Fruit fly (Drosophila melanogaster) whole organism, prepupa: ENCODE results near the gene SoxN.

Experiments
- Blimp-1 ChIP-seq: fragments of 200-800 bp; sonication (Bioruptor generic); optimal IDR thresholded peaks from 3 replicates; lab custom pipeline; 2017; ENCODE audit warnings: missing biosample characterization, missing genetic modification characterization, mild to moderate bottlenecking, moderate library complexity, missing genetic modification reagents
- CG10631 ChIP-seq: fragments of 200-800 bp; sonication (Bioruptor generic); optimal IDR thresholded peaks from 2 replicates; lab custom pipeline; 2016; ENCODE audit warnings: missing biosample characterization, missing genetic modification characterization
- CG10669 ChIP-seq: fragments of 200-800 bp; sonication (Bioruptor generic); optimal IDR thresholded peaks from 3 replicates; lab custom pipeline; 2018; ENCODE audit warnings: missing biosample characterization, mild to moderate bottlenecking, missing genetic modification characterization, moderate library complexity
- CG11294 ChIP-seq: fragments of 200-800 bp; sonication (Bioruptor generic); IDR thresholded peaks from 2 replicates; pipeline ENCODE4 v1.3.6; 2022; ENCODE audit warnings: missing biosample characterization, missing genetic modification characterization
- CG11902 ChIP-seq: fragments of 200-800 bp; sonication (Bioruptor generic); optimal IDR thresholded peaks from 3 replicates; lab custom pipeline; 2016; ENCODE audit warnings: missing biosample characterization, missing genetic modification characterization
- CG1621 ChIP-seq: fragments of 200-800 bp; sonication (Bioruptor generic); optimal IDR thresholded peaks from 3 replicates; lab custom pipeline; 2018; ENCODE audit warnings: missing biosample characterization, mild to moderate bottlenecking, missing genetic modification characterization
- CG16779 ChIP-seq: fragments of 200-800 bp; sonication (Bioruptor generic); optimal IDR thresholded peaks from 3 replicates; lab custom pipeline; 2017; ENCODE audit warnings: missing biosample characterization, mild to moderate bottlenecking, missing genetic modification characterization
- CG3032 ChIP-seq: fragments of 200-800 bp; optimal IDR thresholded peaks from 2 replicates; lab custom pipeline; 2019; ENCODE audit warnings: missing biosample characterization, mild to moderate bottlenecking, missing genetic modification characterization, moderate library complexity
- CG31627 ChIP-seq: fragments of 200-800 bp; sonication (Bioruptor generic); optimal IDR thresholded peaks from 3 replicates; lab custom pipeline; 2016; ENCODE audit warnings: missing biosample characterization, missing genetic modification characterization
- CG32006 ChIP-seq: fragments of 200-800 bp; sonication (Bioruptor generic); optimal IDR thresholded peaks from 3 replicates; lab custom pipeline; 2017; ENCODE audit warnings: missing biosample characterization, mild to moderate bottlenecking, missing genetic modification characterization
- CG34406 ChIP-seq: fragments of 200-800 bp; sonication (Bioruptor generic); optimal IDR thresholded peaks from 3 replicates; lab custom pipeline; 2016; ENCODE audit warnings: missing biosample characterization, missing genetic modification characterization
- CG4318 ChIP-seq: fragments of 200-800 bp; sonication (Bioruptor generic); optimal IDR thresholded peaks from 3 replicates; lab custom pipeline; 2017; ENCODE audit warnings: missing biosample characterization, mild to moderate bottlenecking, missing genetic modification characterization
- CG6163 ChIP-seq: fragments of 200-800 bp; sonication (Bioruptor generic); IDR thresholded peaks from 3 replicates; pipeline ENCODE4 v1.3.6; 2022; ENCODE audit warnings: missing biosample characterization, missing genetic modification characterization
- CG6276 ChIP-seq: fragments of 200-800 bp; sonication (Bioruptor generic); optimal IDR thresholded peaks from 2 replicates; lab custom pipeline; 2017; ENCODE audit warnings: missing biosample characterization, mild to moderate bottlenecking, missing genetic modification characterization
- CG6792 ChIP-seq: fragments of 200-800 bp; sonication (Bioruptor generic); optimal IDR thresholded peaks from 3 replicates; lab custom pipeline; 2016; ENCODE audit warnings: missing biosample characterization, missing genetic modification characterization
- CG6854 ChIP-seq: fragments of 200-800 bp; sonication (Bioruptor generic); optimal IDR thresholded peaks from 2 replicates; lab custom pipeline; 2017; ENCODE audit warnings: missing biosample characterization, mild to moderate bottlenecking, missing genetic modification characterization
- CG7368 ChIP-seq: fragments of 200-800 bp; sonication (Bioruptor generic); optimal IDR thresholded peaks from 3 replicates; lab custom pipeline; 2016; ENCODE audit warnings: missing biosample characterization, missing genetic modification characterization
- CG8119 ChIP-seq: fragments of 200-800 bp; sonication (Bioruptor generic); IDR thresholded peaks from 3 replicates; pipeline ENCODE4 v1.3.6; 2022; ENCODE audit warnings: missing biosample characterization, missing genetic modification characterization
- CG8319 ChIP-seq: fragments of 200-800 bp; sonication (Bioruptor generic); optimal IDR thresholded peaks from 3 replicates; lab custom pipeline; 2016; ENCODE audit warnings: missing biosample characterization, missing genetic modification characterization
- CG8632 ChIP-seq: fragments of 200-800 bp; sonication (Bioruptor generic); optimal IDR thresholded peaks from 3 replicates; lab custom pipeline; 2016; ENCODE audit warnings: missing biosample characterization, missing genetic modification characterization
- CG9139 ChIP-seq: fragments of 200-800 bp; sonication (Bioruptor generic); optimal IDR thresholded peaks from 3 replicates; lab custom pipeline; 2017; ENCODE audit warnings: missing biosample characterization, mild to moderate bottlenecking, missing genetic modification characterization
- Eip75B ChIP-seq: fragments of 200-800 bp; sonication (Bioruptor generic); optimal IDR thresholded peaks from 3 replicates; lab custom pipeline; 2016; ENCODE audit warnings: missing biosample characterization, missing genetic modification characterization
- Eip78C ChIP-seq: fragments of 200-800 bp; sonication (Bioruptor generic); peaks from one replicate; lab custom pipeline; 2016; ENCODE audit warnings: missing biosample characterization, missing genetic modification characterization
- Eip93F ChIP-seq: fragments of 200-800 bp; sonication (Bioruptor generic); optimal IDR thresholded peaks from 2 replicates; lab custom pipeline; 2016; ENCODE audit warnings: missing biosample characterization, mild to moderate bottlenecking, missing genetic modification characterization
- Ets21C ChIP-seq: fragments of 200-800 bp; sonication (Bioruptor generic); optimal IDR thresholded peaks from 3 replicates; lab custom pipeline; 2016; ENCODE audit warnings: missing biosample characterization, missing genetic modification characterization
- Ets96B ChIP-seq: fragments of 200-800 bp; optimal IDR thresholded peaks from 2 replicates; lab custom pipeline; 2019; ENCODE audit warnings: missing biosample characterization, mild to moderate bottlenecking, missing genetic modification characterization, moderate library complexity
- Hr38 ChIP-seq: sonication (Bioruptor generic); optimal IDR thresholded peaks from 2 replicates; lab custom pipeline; 2016; ENCODE audit warnings: missing biosample characterization, missing genetic modification characterization
- Hr39 ChIP-seq: fragments of 200-800 bp; sonication (Bioruptor generic); optimal IDR thresholded peaks from 2 replicates; lab custom pipeline; 2016; ENCODE audit warnings: missing biosample characterization, missing genetic modification characterization
- Hr4 ChIP-seq: fragments of 200-800 bp; sonication (Bioruptor generic); optimal IDR thresholded peaks from 3 replicates; lab custom pipeline; 2016; ENCODE audit warnings: missing biosample characterization, missing genetic modification characterization
- Lpt ChIP-seq: fragments of 200-800 bp; sonication (Bioruptor generic); optimal IDR thresholded peaks from 3 replicates; lab custom pipeline; 2016; ENCODE audit warnings: missing biosample characterization, missing genetic modification characterization
- Met ChIP-seq: fragments of 200-800 bp; sonication (Bioruptor generic); optimal IDR thresholded peaks from 3 replicates; lab custom pipeline; 2016; ENCODE audit warnings: missing biosample characterization, missing genetic modification characterization
- OdsH ChIP-seq: fragments of 200-800 bp; sonication (Bioruptor generic); optimal IDR thresholded peaks from 3 replicates; lab custom pipeline; 2016; ENCODE audit warnings: missing biosample characterization, missing genetic modification characterization
- Smox ChIP-seq: fragments of 200-800 bp; sonication (Bioruptor generic); optimal IDR thresholded peaks from 3 replicates; lab custom pipeline; 2016; ENCODE audit warnings: missing biosample characterization, missing genetic modification characterization
- Sox102F ChIP-seq: fragments of 200-800 bp; sonication (Bioruptor generic); optimal IDR thresholded peaks from 2 replicates; lab custom pipeline; 2016; ENCODE audit warnings: missing biosample characterization, mild to moderate bottlenecking, missing genetic modification characterization
- Sox14 ChIP-seq: fragments of 200-800 bp; sonication (Bioruptor generic); optimal IDR thresholded peaks from 3 replicates; lab custom pipeline; 2016; ENCODE audit warnings: missing biosample characterization, missing genetic modification characterization
- Sox15 ChIP-seq: fragments of 200-800 bp; sonication (Bioruptor generic); optimal IDR thresholded peaks from 3 replicates; lab custom pipeline; 2016; ENCODE audit warnings: missing biosample characterization, missing genetic modification characterization
- achi ChIP-seq: fragments of 200-800 bp; sonication (Bioruptor generic); optimal IDR thresholded peaks from 3 replicates; lab custom pipeline; 2016; ENCODE audit warnings: missing biosample characterization, missing genetic modification characterization
- acj6 ChIP-seq: fragments of 200-800 bp; sonication (Bioruptor generic); optimal IDR thresholded peaks from 3 replicates; lab custom pipeline; 2016; ENCODE audit warnings: missing biosample characterization, missing genetic modification characterization
- cyc ChIP-seq: fragments of 200-800 bp; sonication (Bioruptor generic); optimal IDR thresholded peaks from 3 replicates; lab custom pipeline; 2016; ENCODE audit warnings: missing biosample characterization, missing genetic modification characterization
- dac ChIP-seq: fragments of 200-800 bp; sonication (Bioruptor generic); optimal IDR thresholded peaks from 2 replicates; lab custom pipeline; 2017; ENCODE audit warnings: missing biosample characterization, mild to moderate bottlenecking, missing genetic modification characterization
- dsx ChIP-seq: fragments of 200-800 bp; optimal IDR thresholded peaks from 3 replicates; lab custom pipeline; 2019; ENCODE audit warnings: missing biosample characterization, mild to moderate bottlenecking, missing genetic modification characterization, moderate library complexity; ENCODE audit not compliant: poor library complexity, severe bottlenecking
- eg ChIP-seq: fragments of 200-800 bp; sonication (Bioruptor generic); IDR thresholded peaks from 3 replicates; pipeline ENCODE4 v1.3.6; 2022; ENCODE audit warnings: missing biosample characterization, missing genetic modification characterization
- esn ChIP-seq: fragments of 200-800 bp; sonication (Bioruptor generic); optimal IDR thresholded peaks from 2 replicates; lab custom pipeline; 2016; ENCODE audit warnings: missing biosample characterization, mild to moderate bottlenecking, missing genetic modification characterization, moderate library complexity
- fd59A ChIP-seq: fragments of 200-800 bp; sonication (Bioruptor generic); optimal IDR thresholded peaks from 2 replicates; lab custom pipeline; 2017; ENCODE audit warnings: missing biosample characterization, mild to moderate bottlenecking, missing genetic modification characterization, missing genetic modification reagents
- fd85E ChIP-seq: fragments of 200-800 bp; sonication (Bioruptor generic); optimal IDR thresholded peaks from 3 replicates; lab custom pipeline; 2016; ENCODE audit warnings: missing biosample characterization, missing genetic modification characterization
- fkh ChIP-seq: fragments of 200-800 bp; sonication (Bioruptor generic); optimal IDR thresholded peaks from 3 replicates; lab custom pipeline; 2017; ENCODE audit warnings: missing biosample characterization, mild to moderate bottlenecking, missing genetic modification characterization, moderate library complexity
- lz ChIP-seq: fragments of 200-800 bp; sonication (Bioruptor generic); optimal IDR thresholded peaks from 3 replicates; lab custom pipeline; 2016; ENCODE audit warnings: missing biosample characterization, missing genetic modification characterization
- pdm3 ChIP-seq: fragments of 200-800 bp; sonication (Bioruptor generic); optimal IDR thresholded peaks from 3 replicates; lab custom pipeline; 2016; ENCODE audit warnings: missing biosample characterization, missing genetic modification characterization
- salr ChIP-seq, 2 experiments: fragments of 200-800 bp; sonication (Bioruptor generic); optimal IDR thresholded peaks; 3 replicates each; lab custom pipeline; 2016 to 2018; ENCODE audit warnings: missing biosample characterization in 2 of 2, missing genetic modification characterization in 2 of 2, mild to moderate bottlenecking in 1 of 2
- spab ChIP-seq: fragments of 200-800 bp; sonication (Bioruptor generic); optimal IDR thresholded peaks from 2 replicates; lab custom pipeline; 2017; ENCODE audit warnings: missing biosample characterization, mild to moderate bottlenecking, missing genetic modification characterization, missing genetic modification reagents
- svp ChIP-seq: fragments of 200-800 bp; sonication (Bioruptor generic); peaks from one replicate; lab custom pipeline; 2016; ENCODE audit warnings: missing biosample characterization, missing genetic modification characterization
- topi ChIP-seq: fragments of 200-800 bp; sonication (Bioruptor generic); optimal IDR thresholded peaks from 3 replicates; lab custom pipeline; 2016; ENCODE audit warnings: missing biosample characterization, missing genetic modification characterization
- vri ChIP-seq: fragments of 200-800 bp; sonication (Bioruptor generic); optimal IDR thresholded peaks from 3 replicates; lab custom pipeline; 2016; ENCODE audit warnings: missing biosample characterization, mild to moderate bottlenecking, missing genetic modification characterization

SoxN gene

DNA sequence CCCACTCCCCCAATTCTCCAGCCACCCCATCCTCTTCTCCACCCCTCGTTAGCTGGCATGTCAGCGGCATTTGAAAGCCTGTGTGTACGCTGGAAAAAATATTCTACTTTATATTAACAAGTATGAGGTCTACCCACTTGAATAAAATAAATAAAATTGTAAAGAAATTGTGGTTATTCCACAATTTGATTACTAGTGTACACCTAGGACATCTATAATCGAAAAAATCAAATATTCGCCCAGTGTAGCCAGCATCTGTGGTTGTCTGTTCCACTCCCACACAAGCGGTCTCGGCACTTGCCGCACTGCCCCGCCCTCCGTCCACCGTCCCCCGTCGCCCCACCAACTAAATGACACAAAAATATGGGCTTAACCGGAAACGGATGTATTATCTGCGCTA, 35.3 kb downstream of the SoxN start:
- peak; percentile 78 for TF ChIP-seq Eip78C (GFP tag; lab: Kevin White, UChicago)
- no peak for TF ChIP-seq CG8319
- peak; percentile 31 for TF ChIP-seq spab
- TF ChIP-seq Eip93F (GFP tag; lab: Kevin White, UChicago) = no peak
- peak; percentile 50 for TF ChIP-seq lz
- TF ChIP-seq Sox15 (GFP tag; lab: Kevin White, UChicago) = no peak
- peak; percentile 59 for TF ChIP-seq Hr39
- peak; percentile 63; the same call in 2 of the 3 replicates for TF ChIP-seq CG6163 (GFP tag; lab: Robert Waterston, UW)
- TF ChIP-seq CG32006 = peak; percentile 43
- TF ChIP-seq CG9139 (GFP tag; lab: Kevin White, UChicago) = peak; percentile 13
- TF ChIP-seq CG3032 = peak; percentile 56
- TF ChIP-seq acj6 (GFP tag; lab: Kevin White, UChicago) = peak; percentile 52
- TF ChIP-seq dsx (GFP tag; lab: Kevin White, UChicago) = peak; percentile 19
- TF ChIP-seq fd85E (GFP tag; lab: Kevin White, UChicago) = no peak
- peak; percentile 42 for TF ChIP-seq Smox
- peak; percentile 47 for TF ChIP-seq Ets96B (tag; lab: Kevin White, UChicago)
- TF ChIP-seq topi (GFP tag; lab: Kevin White, UChicago) = peak; percentile 72
- TF ChIP-seq CG11294 (GFP tag; lab: Robert Waterston, UW) = peak; percentile 54
- TF ChIP-seq Hr38 (GFP tag; lab: Kevin White, UChicago) = no peak
- TF ChIP-seq cyc (GFP tag; lab: Kevin White, UChicago) = peak; percentile 72
- TF ChIP-seq Hr4 (GFP tag; lab: Kevin White, UChicago) = peak; percentile 32
- no peak for TF ChIP-seq fkh
- peak; percentile 40 for TF ChIP-seq CG6792
- peak; percentile 58 for TF ChIP-seq CG31627 (GFP tag; lab: Kevin White, UChicago)
- TF ChIP-seq CG10631 = peak; percentile 19
- peak; percentile 13 for TF ChIP-seq CG1621 (tag; lab: Kevin White, UChicago)
- TF ChIP-seq salr (GFP tag; optimal IDR thresholded peaks at IDR 0.05; lab: Kevin White, UChicago) = no peak
- no peak for TF ChIP-seq CG6276 (GFP tag; lab: Kevin White, UChicago)
- TF ChIP-seq Ets21C (GFP tag; lab: Kevin White, UChicago) = peak; percentile 37
- peak; percentile 36 for TF ChIP-seq fd59A (GFP tag; lab: Kevin White, UChicago)
- peak; percentile 38 for TF ChIP-seq Sox102F
- peak; percentile 24 for TF ChIP-seq Blimp-1 (GFP tag; lab: Kevin White, UChicago)
- TF ChIP-seq svp = peak; percentile 76
- TF ChIP-seq CG6854 (GFP tag; lab: Kevin White, UChicago) = no peak
- peak; percentile 46 for TF ChIP-seq achi (GFP tag; lab: Kevin White, UChicago)
- peak; percentile 61; the same call in 1 of the 3 replicates for TF ChIP-seq CG8119 (GFP tag; lab: Robert Waterston, UW)
- TF ChIP-seq Lpt = no peak
- TF ChIP-seq Eip75B (GFP tag; lab: Kevin White, UChicago) = peak; percentile 50
- peak; percentile 27 for TF ChIP-seq CG7368
- no peak for TF ChIP-seq vri (GFP tag; lab: Kevin White, UChicago)
- peak; percentile 43 for TF ChIP-seq esn (GFP tag; lab: Kevin White, UChicago)
- TF ChIP-seq CG10669 (GFP tag; lab: Kevin White, UChicago) = peak; percentile 62
- peak; percentile 12 for TF ChIP-seq pdm3
- peak; percentile 10 for TF ChIP-seq CG11902 (GFP tag; lab: Kevin White, UChicago)
- peak; percentile 64 for TF ChIP-seq Met (GFP tag; lab: Kevin White, UChicago)
- peak; percentile 68; the same call in 2 of the 3 replicates for TF ChIP-seq eg (GFP tag; lab: Robert Waterston, UW)
- peak; percentile 28 for TF ChIP-seq CG34406 (GFP tag; lab: Kevin White, UChicago)
- peak; percentile 40 for TF ChIP-seq OdsH (GFP tag; lab: Kevin White, UChicago)
- TF ChIP-seq dac (GFP tag; lab: Kevin White, UChicago) = no peak
- no peak for TF ChIP-seq CG8632
- peak; percentile 21 for TF ChIP-seq Sox14
- TF ChIP-seq CG4318 = no peak
- peak; percentile 10 for TF ChIP-seq CG16779 (tag; lab: Kevin White, UChicago)
